Fruit fly (Drosophila melanogaster) whole organism, wandering third instar larva: ENCODE data around the gene Rpp20.

ENCODE experiments used
- GATAd ChIP-seq: sonication (Bioruptor generic); optimal IDR thresholded peaks from 2 replicates; lab custom pipeline; 2016; ENCODE audit warnings: missing biosample characterization, missing genetic modification characterization
- Hr78 ChIP-seq: fragments of >200 bp; optimal IDR thresholded peaks from 2 replicates; lab custom pipeline; 2017; ENCODE audit warnings: missing biosample characterization, missing genetic modification characterization
- Hr83 ChIP-seq: fragments of 200-300 bp; sonication (Bioruptor generic); optimal IDR thresholded peaks from 2 replicates; lab custom pipeline; 2016; ENCODE audit warnings: missing biosample characterization, mild to moderate bottlenecking, missing genetic modification characterization, moderate library complexity; ENCODE audit not compliant: poor library complexity, severe bottlenecking
- OdsH ChIP-seq: fragments of 200-800 bp; sonication (Bioruptor generic); optimal IDR thresholded peaks from 2 replicates; lab custom pipeline; 2016; ENCODE audit warnings: missing biosample characterization, mild to moderate bottlenecking, missing genetic modification characterization
- Rel ChIP-seq, 2 experiments: fragments of 200-800 bp; sonication (Bioruptor generic) in 1 of 2; optimal IDR thresholded peaks; 2 replicates in 1 of 2; 3 replicates in 1 of 2; lab custom pipeline; 2016 to 2019; ENCODE audit warnings: mild to moderate bottlenecking in 2 of 2, missing biosample characterization in 2 of 2, missing genetic modification characterization in 2 of 2, moderate library complexity in 1 of 2
- Sp1 ChIP-seq: fragments of 200-800 bp; sonication (Bioruptor generic); optimal IDR thresholded peaks from 3 replicates; lab custom pipeline; 2019; ENCODE audit warnings: missing biosample characterization, mild to moderate bottlenecking, missing genetic modification characterization, moderate library complexity
- Vsx2 ChIP-seq: fragments of 200-300, 225-300 bp; sonication (Bioruptor generic); optimal IDR thresholded peaks from 2 replicates; lab custom pipeline; 2018; ENCODE audit warnings: missing biosample characterization, missing genetic modification characterization; ENCODE audit not compliant: partially characterized antibody
- br ChIP-seq: fragments of 200-800 bp; sonication (Bioruptor generic); optimal IDR thresholded peaks from 2 replicates; lab custom pipeline; 2016; ENCODE audit warnings: missing biosample characterization, missing genetic modification characterization
- dmrt93B ChIP-seq: fragments of 200-800 bp; sonication (Bioruptor generic); optimal IDR thresholded peaks from 2 replicates; lab custom pipeline; 2018; ENCODE audit warnings: missing biosample characterization, mild to moderate bottlenecking, missing genetic modification characterization
- jim ChIP-seq: fragments of 175-275, 200-325 bp; sonication (Bioruptor generic); optimal IDR thresholded peaks from 2 replicates; lab custom pipeline; 2016; ENCODE audit warnings: missing biosample characterization, mild to moderate bottlenecking, missing genetic modification characterization
- lola ChIP-seq: fragments of >200 bp; optimal IDR thresholded peaks from 2 replicates; lab custom pipeline; 2017; ENCODE audit warnings: missing biosample characterization, missing genetic modification characterization
- pan ChIP-seq: fragments of >200 bp; optimal IDR thresholded peaks from 2 replicates; lab custom pipeline; 2017
- psq ChIP-seq: fragments of 200-800 bp; sonication (Bioruptor generic); optimal IDR thresholded peaks from 3 replicates; lab custom pipeline; 2017; ENCODE audit warnings: missing biosample characterization, mild to moderate bottlenecking, missing genetic modification characterization, moderate library complexity
- usp ChIP-seq: fragments of >200 bp; optimal IDR thresholded peaks from 2 replicates; lab custom pipeline; 2017; ENCODE audit warnings: missing biosample characterization, missing genetic modification characterization

- TF ChIP-seq br (GFP tag; lab: Kevin White, UChicago): no peak
- TF ChIP-seq Hr83 (GFP tag; lab: Kevin White, UChicago): no peak
- TF ChIP-seq jim (GFP tag; lab: Kevin White, UChicago): no peak
- no peak for TF ChIP-seq pan (lab: Kevin White, UChicago)
- TF ChIP-seq psq (GFP tag; lab: Kevin White, UChicago): no peak
- TF ChIP-seq Hr78: no peak
- no peak for TF ChIP-seq Rel (GFP tag; optimal IDR thresholded peaks at IDR 0.05; lab: Kevin White, UChicago)
- TF ChIP-seq Rel (tag; optimal IDR thresholded peaks at IDR 0.05; lab: Kevin White, UChicago): no peak
- TF ChIP-seq usp (GFP tag; lab: Kevin White, UChicago): no peak
- TF ChIP-seq Vsx2: no peak
- no peak for TF ChIP-seq OdsH (GFP tag; lab: Kevin White, UChicago)
- no peak for TF ChIP-seq Sp1 (GFP tag; lab: Kevin White, UChicago)
- no peak for TF ChIP-seq GATAd
- no peak for TF ChIP-seq lola (GFP tag; lab: Kevin White, UChicago)
- TF ChIP-seq dmrt93B (GFP tag; lab: Kevin White, UChicago): no peak
Measured at dm6 chrX:19717988-19718973, 25.9 kb upstream of the Rpp20 start, which contains the start of gene CG12531.
